Fruit fly (Drosophila melanogaster) whole organism, embryonic: ENCODE data around the gene CG13047.

Experiments used
- CG10267 ChIP-seq: fragments of 200-800 bp; sonication (Bioruptor generic); optimal IDR thresholded peaks from 2 replicates; lab custom pipeline; 2018; ENCODE audit warnings: missing biosample characterization, mild to moderate bottlenecking, missing genetic modification characterization, moderate library complexity
- CG11093 ChIP-seq: fragments of 200-800 bp; sonication (Bioruptor generic); IDR thresholded peaks from 3 replicates; pipeline ENCODE4 v1.3.6; 2022; ENCODE audit warnings: missing biosample characterization, missing genetic modification characterization
- CG13775 ChIP-seq: fragments of 200-800 bp; sonication (Bioruptor generic); optimal IDR thresholded peaks from 3 replicates; lab custom pipeline; 2017; ENCODE audit warnings: missing biosample characterization, mild to moderate bottlenecking, missing genetic modification characterization
- CG14441 ChIP-seq: fragments of 200-800 bp; sonication (Bioruptor generic); IDR thresholded peaks from 2 replicates; pipeline ENCODE4 v1.3.6; 2022; ENCODE audit warnings: missing biosample characterization, missing genetic modification characterization
- CG14667 ChIP-seq: fragments of 200-800 bp; sonication (Bioruptor generic); IDR thresholded peaks from 2 replicates; pipeline ENCODE4 v1.3.6; 2022; ENCODE audit warnings: missing biosample characterization, missing genetic modification characterization
- CG17186 ChIP-seq: fragments of 200-800 bp; sonication (Bioruptor generic); optimal IDR thresholded peaks from 3 replicates; lab custom pipeline; 2017; ENCODE audit warnings: missing biosample characterization, missing genetic modification reagents, missing genetic modification characterization
- CG17612 ChIP-seq: fragments of 200-800 bp; sonication (Bioruptor generic); IDR thresholded peaks from 2 replicates; pipeline ENCODE4 v1.3.6; 2022; ENCODE audit warnings: missing biosample characterization, missing genetic modification characterization
- CG1832 ChIP-seq: fragments of 200-800 bp; sonication (Bioruptor generic); optimal IDR thresholded peaks from 2 replicates; lab custom pipeline; 2017; ENCODE audit warnings: missing biosample characterization, mild to moderate bottlenecking, missing genetic modification characterization, inconsistent platforms
- CG30403 ChIP-seq: fragments of 200-800 bp; sonication (Bioruptor generic); optimal IDR thresholded peaks from 3 replicates; lab custom pipeline; 2016; ENCODE audit warnings: missing biosample characterization, missing genetic modification characterization
- CG3995 ChIP-seq: fragments of 200-800 bp; sonication (Bioruptor generic); optimal IDR thresholded peaks from 3 replicates; lab custom pipeline; 2016; ENCODE audit warnings: missing biosample characterization, missing genetic modification characterization
- CG4424 ChIP-seq: fragments of 200-800 bp; sonication (Bioruptor generic); optimal IDR thresholded peaks from 3 replicates; lab custom pipeline; 2016; ENCODE audit warnings: missing biosample characterization, missing genetic modification characterization
- CG5180 ChIP-seq: fragments of 200-800 bp; sonication (Bioruptor generic); optimal IDR thresholded peaks from 3 replicates; lab custom pipeline; 2017; ENCODE audit warnings: missing biosample characterization, missing genetic modification characterization, mild to moderate bottlenecking, moderate library complexity, missing genetic modification reagents
- CG5245 ChIP-seq: fragments of 200-800 bp; sonication (Bioruptor generic); optimal IDR thresholded peaks from 3 replicates; lab custom pipeline; 2016; ENCODE audit warnings: missing biosample characterization, missing genetic modification characterization
- CG7745 ChIP-seq: fragments of 200-800 bp; sonication (Bioruptor generic); optimal IDR thresholded peaks from 2 replicates; lab custom pipeline; 2018; ENCODE audit warnings: missing biosample characterization, mild to moderate bottlenecking, missing genetic modification characterization, moderate library complexity
- CG8290 ChIP-seq, 3 experiments: fragments of 200-800 bp; sonication (Bioruptor generic); optimal IDR thresholded peaks; 2 replicates each; lab custom pipeline; 2016 to 2019; ENCODE audit warnings: missing biosample characterization in 3 of 3, missing genetic modification characterization in 3 of 3, mild to moderate bottlenecking in 2 of 3, moderate library complexity in 1 of 3
- CG8765 ChIP-seq: fragments of 200-800 bp; sonication (Bioruptor generic); IDR thresholded peaks from 2 replicates; pipeline ENCODE4 v1.3.6; 2022; ENCODE audit warnings: missing biosample characterization, missing genetic modification characterization
- CkIIα-i1 ChIP-seq: fragments of 200-800 bp; sonication (Bioruptor generic); IDR thresholded peaks from 2 replicates; pipeline ENCODE4 v1.3.6; 2022; ENCODE audit warnings: missing biosample characterization, missing genetic modification characterization
- E2f2 ChIP-seq: fragments of 200-800 bp; sonication (Bioruptor generic); IDR thresholded peaks from 2 replicates; pipeline ENCODE4 v1.3.6; 2022; ENCODE audit warnings: missing biosample characterization, missing genetic modification characterization
- Eip74EF ChIP-seq, 2 experiments: fragments of 200-800 bp in 1 of 2; fragments of >200 bp in 1 of 2; sonication (Bioruptor generic) in 1 of 2; optimal IDR thresholded peaks; 2 replicates each; lab custom pipeline; 2017 to 2019; ENCODE audit warnings: missing biosample characterization in 2 of 2, missing genetic modification characterization in 2 of 2, mild to moderate bottlenecking in 1 of 2, moderate library complexity in 1 of 2
- HLHmδ ChIP-seq: fragments of 200-800 bp; sonication (Bioruptor generic); optimal IDR thresholded peaks from 2 replicates; lab custom pipeline; 2018; ENCODE audit warnings: missing biosample characterization, mild to moderate bottlenecking, missing genetic modification characterization, moderate library complexity
- Hmx ChIP-seq: fragments of 200-800 bp; sonication (Bioruptor generic); optimal IDR thresholded peaks from 2 replicates; lab custom pipeline; 2016; ENCODE audit warnings: missing biosample characterization, missing genetic modification characterization
- Med ChIP-seq: fragments of 200-800 bp; sonication (Bioruptor generic); peaks from one replicate; lab custom pipeline; 2016; ENCODE audit warnings: missing biosample characterization, missing genetic modification characterization, mild to moderate bottlenecking, inconsistent platforms, moderate library complexity
- Meics ChIP-seq: fragments of 200-800 bp; sonication (Bioruptor generic); optimal IDR thresholded peaks from 2 replicates; lab custom pipeline; 2017; ENCODE audit warnings: missing biosample characterization, mild to moderate bottlenecking, missing genetic modification characterization
- Nf-YB ChIP-seq: fragments of 200-800 bp; sonication (Bioruptor generic); optimal IDR thresholded peaks from 3 replicates; lab custom pipeline; 2019; ENCODE audit warnings: missing biosample characterization, mild to moderate bottlenecking, missing genetic modification characterization, moderate library complexity
- PHDP ChIP-seq: fragments of 200-800 bp; sonication (Bioruptor generic); optimal IDR thresholded peaks from 3 replicates; lab custom pipeline; 2018; ENCODE audit warnings: missing biosample characterization, mild to moderate bottlenecking, missing genetic modification characterization, moderate library complexity
- Pdp1 ChIP-seq, 2 experiments: fragments of 200-800 bp; sonication (Bioruptor generic); optimal IDR thresholded peaks; 3 replicates each; lab custom pipeline; 2016; ENCODE audit warnings: missing biosample characterization in 2 of 2, missing genetic modification characterization in 2 of 2, mild to moderate bottlenecking in 1 of 2, moderate library complexity in 1 of 2
- Sox102F ChIP-seq: fragments of 200-800 bp; sonication (Bioruptor generic); optimal IDR thresholded peaks from 2 replicates; lab custom pipeline; 2018; ENCODE audit warnings: missing biosample characterization, mild to moderate bottlenecking, missing genetic modification characterization, moderate library complexity
- Vsx1 ChIP-seq: fragments of 200-800 bp; sonication (Bioruptor generic); optimal IDR thresholded peaks from 2 replicates; lab custom pipeline; 2017; ENCODE audit warnings: missing biosample characterization, mild to moderate bottlenecking, missing genetic modification characterization, missing genetic modification reagents
- Xbp1 ChIP-seq: fragments of 200-800 bp; sonication (Bioruptor generic); optimal IDR thresholded peaks from 3 replicates; lab custom pipeline; 2016; ENCODE audit warnings: missing biosample characterization, mild to moderate bottlenecking, missing genetic modification characterization
- al ChIP-seq: fragments of 200-800 bp; sonication (Bioruptor generic); IDR thresholded peaks from 2 replicates; pipeline ENCODE4 v1.3.6; 2022; ENCODE audit warnings: missing biosample characterization, missing genetic modification characterization
- ato ChIP-seq: fragments of 200-800 bp; sonication (Bioruptor generic); IDR thresholded peaks from 2 replicates; pipeline ENCODE4 v1.3.6; 2022; ENCODE audit warnings: missing biosample characterization, missing genetic modification characterization; ENCODE audit not compliant: partially characterized antibody
- bab2 ChIP-seq: fragments of 200-800 bp; sonication (Bioruptor generic); optimal IDR thresholded peaks from 2 replicates; lab custom pipeline; 2016; ENCODE audit warnings: missing biosample characterization, missing genetic modification characterization
- crc ChIP-seq: fragments of 200-800 bp; sonication (Bioruptor generic); optimal IDR thresholded peaks from 2 replicates; lab custom pipeline; 2016; ENCODE audit warnings: missing biosample characterization, missing genetic modification characterization
- fd3F ChIP-seq: fragments of 200-800 bp; sonication (Bioruptor generic); optimal IDR thresholded peaks from 2 replicates; lab custom pipeline; 2018; ENCODE audit warnings: missing biosample characterization, mild to moderate bottlenecking, missing genetic modification characterization, moderate library complexity
- grn ChIP-seq: fragments of 200-800 bp; sonication (Bioruptor generic); optimal IDR thresholded peaks from 3 replicates; lab custom pipeline; 2017; ENCODE audit warnings: missing biosample characterization, missing genetic modification characterization
- gsb ChIP-seq: fragments of 200-800 bp; sonication (Bioruptor generic); IDR thresholded peaks from 2 replicates; pipeline ENCODE4 v1.3.6; 2022; ENCODE audit warnings: missing biosample characterization, missing genetic modification characterization
- jumu ChIP-seq: fragments of 200-800 bp; sonication (Bioruptor generic); optimal IDR thresholded peaks from 3 replicates; lab custom pipeline; 2016; ENCODE audit warnings: missing biosample characterization, missing genetic modification characterization
- nerfin-2 ChIP-seq: fragments of 200-800 bp; sonication (Bioruptor generic); IDR thresholded peaks from 2 replicates; pipeline ENCODE4 v1.3.6; 2022; ENCODE audit warnings: missing biosample characterization, missing genetic modification characterization; ENCODE audit not compliant: partially characterized antibody
- onecut ChIP-seq: fragments of 200-800 bp; sonication (Bioruptor generic); IDR thresholded peaks from 2 replicates; pipeline ENCODE4 v1.3.6; 2022; ENCODE audit warnings: missing biosample characterization, missing genetic modification characterization
- otp ChIP-seq: fragments of 200-800 bp; sonication (Bioruptor generic); IDR thresholded peaks from 3 replicates; pipeline ENCODE4, ENCODE4 v1.3.6; 2022; ENCODE audit warnings: missing biosample characterization, missing genetic modification characterization
- pfk ChIP-seq: fragments of 200-800 bp; sonication (Bioruptor generic); optimal IDR thresholded peaks from 2 replicates; lab custom pipeline; 2018; ENCODE audit warnings: missing biosample characterization, mild to moderate bottlenecking, missing genetic modification characterization, moderate library complexity
- pros ChIP-seq: fragments of 200-800 bp; sonication (Bioruptor generic); optimal IDR thresholded peaks from 3 replicates; lab custom pipeline; 2019; ENCODE audit warnings: missing biosample characterization, mild to moderate bottlenecking, missing genetic modification characterization, moderate library complexity
- schlank ChIP-seq: fragments of 200-800 bp; sonication (Bioruptor generic); optimal IDR thresholded peaks from 2 replicates; lab custom pipeline; 2018; ENCODE audit warnings: missing biosample characterization, mild to moderate bottlenecking, missing genetic modification characterization
- sisA ChIP-seq: fragments of 200-800 bp; sonication (Bioruptor generic); IDR thresholded peaks from 2 replicates; pipeline ENCODE4 v1.3.6; 2022; ENCODE audit warnings: missing biosample characterization, missing genetic modification characterization
- sob ChIP-seq: fragments of 200-800 bp; sonication (Bioruptor generic); IDR thresholded peaks from 2 replicates; pipeline ENCODE4 v1.3.6; 2022; ENCODE audit warnings: missing biosample characterization, missing genetic modification characterization
- stwl ChIP-seq: fragments of 200-800 bp; sonication (Bioruptor generic); optimal IDR thresholded peaks from 3 replicates; lab custom pipeline; 2018; ENCODE audit warnings: missing biosample characterization, mild to moderate bottlenecking, missing genetic modification characterization, moderate library complexity
- tgo ChIP-seq: fragments of 200-800 bp; sonication (Bioruptor generic); IDR thresholded peaks from 3 replicates; pipeline ENCODE4 v1.3.6; 2022; ENCODE audit warnings: missing biosample characterization, missing genetic modification characterization
- vnd ChIP-seq: fragments of 200-800 bp; sonication (Bioruptor generic); IDR thresholded peaks from 3 replicates; pipeline ENCODE4 v1.3.6; 2022; ENCODE audit warnings: missing biosample characterization, missing genetic modification characterization; ENCODE audit not compliant: partially characterized antibody
- vvl ChIP-seq: fragments of 200-800 bp; sonication (Bioruptor generic); IDR thresholded peaks from 2 replicates; pipeline ENCODE4 v1.3.6; 2022; ENCODE audit warnings: missing biosample characterization, missing genetic modification characterization
- wdn ChIP-seq: fragments of 200-800 bp; sonication (Bioruptor generic); IDR thresholded peaks from 2 replicates; pipeline ENCODE4 v1.3.6; 2022; ENCODE audit warnings: missing biosample characterization, missing genetic modification characterization
- yki ChIP-seq: fragments of >200 bp; optimal IDR thresholded peaks from 3 replicates; lab custom pipeline; 2018

The CG13047 gene

DNA sequence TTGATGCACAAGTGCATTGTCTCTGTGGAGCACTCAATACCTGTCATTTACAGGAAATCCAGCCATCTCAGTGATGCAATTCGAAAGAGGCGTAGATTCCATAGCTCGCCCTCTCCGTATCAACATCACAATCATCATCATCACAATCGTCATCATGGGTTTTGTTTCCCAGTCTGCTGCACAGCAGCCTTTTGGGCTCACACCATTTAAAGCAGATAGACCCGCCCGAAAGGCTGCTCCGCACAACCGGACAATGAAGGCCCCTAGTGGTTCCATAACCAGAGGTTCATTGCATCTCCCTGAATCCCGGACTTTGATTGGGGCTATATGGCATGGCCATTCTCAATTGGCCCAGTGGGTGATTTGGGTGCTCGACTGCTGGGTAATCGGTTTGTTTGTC lies 49.7 kb upstream of the CG13047 start (continued):
- no peak for TF ChIP-seq Xbp1
- TF ChIP-seq PHDP, result no peak
- TF ChIP-seq stwl, result no peak
- no peak for TF ChIP-seq CG3995 (GFP tag; lab: Kevin White, UChicago)
- TF ChIP-seq Nf-YB (GFP tag; lab: Kevin White, UChicago), result no peak
- TF ChIP-seq vvl (GFP tag; lab: Robert Waterston, UW), result peak; percentile 24; the same call in 1 of the 2 replicates
- TF ChIP-seq crc, result no peak
- no peak for TF ChIP-seq Hmx (GFP tag; lab: Kevin White, UChicago)
- no peak for TF ChIP-seq vnd (GFP tag; lab: Robert Waterston, UW)
- no peak for TF ChIP-seq schlank (tag; lab: Kevin White, UChicago)
- TF ChIP-seq nerfin-2 (GFP tag; lab: Robert Waterston, UW), result no peak
- TF ChIP-seq pfk (GFP tag; lab: Kevin White, UChicago), result no peak
- TF ChIP-seq CG14441, result no peak
- TF ChIP-seq sob (GFP tag; lab: Robert Waterston, UW), result no peak
- no peak for TF ChIP-seq Vsx1 (GFP tag; lab: Kevin White, UChicago)
- no peak for TF ChIP-seq CG1832 (GFP tag; lab: Kevin White, UChicago)
- no peak for TF ChIP-seq grn (GFP tag; lab: Kevin White, UChicago)
- TF ChIP-seq fd3F, result no peak
- TF ChIP-seq CG4424 (GFP tag; lab: Kevin White, UChicago), result no peak
- peak in 1 of 2 experiments; percentile 65 for TF ChIP-seq Pdp1 (GFP tag; optimal IDR thresholded peaks at IDR 0.05; lab: Kevin White, UChicago)
- TF ChIP-seq HLHmδ (GFP tag; lab: Kevin White, UChicago), result no peak
- TF ChIP-seq sisA (GFP tag; lab: Robert Waterston, UW), result no peak
- TF ChIP-seq Sox102F, result no peak
- TF ChIP-seq Meics (GFP tag; lab: Kevin White, UChicago), result no peak
- TF ChIP-seq al (GFP tag; lab: Robert Waterston, UW), result no peak
- peak; percentile 75 for TF ChIP-seq Med
- no peak for TF ChIP-seq bab2 (GFP tag; lab: Kevin White, UChicago)
- no peak for TF ChIP-seq yki (lab: Kevin White, UChicago)
- TF ChIP-seq E2f2 (GFP tag; lab: Robert Waterston, UW), result peak; percentile 9; the same call in 1 of the 2 replicates
- no peak for TF ChIP-seq CG7745
- no peak for TF ChIP-seq CG14667
- TF ChIP-seq CG10267 (tag; lab: Kevin White, UChicago), result no peak
- no peak for TF ChIP-seq onecut (GFP tag; lab: Robert Waterston, UW)
- TF ChIP-seq otp (GFP tag; lab: Robert Waterston, UW), result no peak
- TF ChIP-seq CG11093 (GFP tag; lab: Robert Waterston, UW), result no peak
- no peak for TF ChIP-seq CG8765 (GFP tag; lab: Robert Waterston, UW)
- no peak for TF ChIP-seq CkIIα-i1 (GFP tag; lab: Robert Waterston, UW)
- TF ChIP-seq gsb, result no peak
- TF ChIP-seq CG13775 (GFP tag; lab: Kevin White, UChicago), result no peak
- no peak for TF ChIP-seq Eip74EF (GFP tag; optimal IDR thresholded peaks at IDR 0.05; lab: Kevin White, UChicago)
- TF ChIP-seq ato (GFP tag; lab: Robert Waterston, UW), result no peak
- no peak for TF ChIP-seq pros (GFP tag; lab: Kevin White, UChicago)
- no peak for TF ChIP-seq CG8290 (GFP tag; optimal IDR thresholded peaks at IDR 0.05; lab: Kevin White, UChicago)
- TF ChIP-seq CG8290 (tag; optimal IDR thresholded peaks at IDR 0.05; lab: Kevin White, UChicago), result peak in 1 of 2 experiments; percentile 31
- no peak for TF ChIP-seq CG17186
- TF ChIP-seq CG30403, result no peak
- TF ChIP-seq wdn (GFP tag; lab: Robert Waterston, UW), result no peak
- TF ChIP-seq CG17612 (GFP tag; lab: Robert Waterston, UW), result peak; percentile 35; the same call in 1 of the 2 replicates
- TF ChIP-seq tgo, result no peak
- no peak for TF ChIP-seq jumu
- no peak for TF ChIP-seq CG5180 (GFP tag; lab: Kevin White, UChicago)
- no peak for TF ChIP-seq CG5245 (GFP tag; lab: Kevin White, UChicago)
